Worm (Caenorhabditis elegans) whole organism, L3 larva: Measurements from ENCODE around the gene R08E5.1.

Experiments used
- ama-1 ChIP-seq: fragments of 150-350 bp; optimal IDR thresholded peaks from 2 replicates; lab custom pipeline; 2018
- ceh-28 ChIP-seq: fragments of 150-350 bp; optimal IDR thresholded peaks from 2 replicates; lab custom pipeline; 2014; ENCODE audit warnings: missing biosample characterization, missing genetic modification reagents, missing genetic modification characterization
- lsy-12 ChIP-seq: sonication (generic microtip); optimal IDR thresholded peaks from 2 replicates; lab custom pipeline; 2016; ENCODE audit warnings: mild to moderate bottlenecking, missing genetic modification characterization, missing compliant biosample characterization
- nhr-11 ChIP-seq: fragments of 150-350 bp; optimal IDR thresholded peaks from 2 replicates; lab custom pipeline; 2014; ENCODE audit warnings: missing biosample characterization, missing genetic modification characterization
- nhr-237 ChIP-seq: fragments of 150-350 bp; optimal IDR thresholded peaks from 2 replicates; lab custom pipeline; 2014; ENCODE audit warnings: missing biosample characterization, missing genetic modification characterization
- nhr-76 ChIP-seq: fragments of 150-350 bp; sonication (generic microtip); optimal IDR thresholded peaks from 5 replicates; lab custom pipeline; 2014; ENCODE audit warnings: missing biosample characterization, missing genetic modification characterization
- pha-4 ChIP-seq: fragments of 150-350 bp; optimal IDR thresholded peaks from 2 replicates; lab custom pipeline; 2014; ENCODE audit warnings: missing biosample characterization, missing genetic modification reagents, missing genetic modification characterization
- skn-1 ChIP-seq: fragments of 150-350 bp; optimal IDR thresholded peaks from 2 replicates; lab custom pipeline; 2014; ENCODE audit warnings: missing biosample characterization, missing genetic modification characterization
- tbx-2 ChIP-seq: sonication (generic microtip); optimal IDR thresholded peaks from 2 replicates; lab custom pipeline; 2016; ENCODE audit warnings: mild to moderate bottlenecking, missing genetic modification characterization, missing compliant biosample characterization
- unc-62 ChIP-seq: fragments of 150-350 bp; sonication (generic microtip); optimal IDR thresholded peaks from 4 replicates; lab custom pipeline; 2014; ENCODE audit warnings: missing biosample characterization, missing genetic modification reagents, missing genetic modification characterization
- ztf-11 ChIP-seq: fragments of 150-350 bp; optimal IDR thresholded peaks from 2 replicates; lab custom pipeline; 2014; ENCODE audit warnings: missing biosample characterization, missing genetic modification characterization

DNA sequence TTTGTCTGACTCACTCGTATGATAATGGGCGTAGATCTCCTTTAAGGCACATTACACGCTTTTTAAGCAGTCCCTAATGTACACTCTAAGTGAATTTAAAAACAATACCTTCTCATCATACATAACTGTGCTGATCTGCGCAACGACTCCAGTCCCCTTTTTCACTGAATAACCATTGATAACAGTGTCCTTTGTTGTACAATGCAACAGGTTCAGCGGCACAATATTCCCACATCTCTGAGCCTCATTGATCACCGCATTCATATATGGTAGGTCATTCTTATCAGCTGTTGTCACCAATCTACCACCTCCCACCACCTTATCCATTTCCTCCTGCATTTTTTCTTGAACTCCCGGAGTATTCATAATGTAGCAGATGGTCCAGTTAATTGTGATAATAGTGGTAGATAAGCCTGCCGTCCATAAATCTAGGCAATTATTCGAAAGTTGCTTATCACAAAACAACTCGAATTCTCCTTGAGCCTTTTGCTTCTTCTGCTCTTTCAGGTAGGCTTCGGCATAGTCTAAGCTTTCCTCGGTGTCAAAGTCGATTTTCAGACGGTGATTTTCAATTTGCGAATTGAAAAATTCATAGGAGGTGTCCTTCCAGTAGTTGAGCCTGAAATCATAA is 30.6 kb upstream of the R08E5.1 start:
- no peak for TF ChIP-seq lsy-12 (tag; lab: Kevin White, UChicago)
- TF ChIP-seq nhr-76 (tag; lab: Kevin White, UChicago) = no peak
- no peak for TF ChIP-seq ama-1 (lab: Kevin White, UChicago)
- no peak for TF ChIP-seq skn-1 (tag; lab: Kevin White, UChicago)
- no peak for TF ChIP-seq unc-62
- TF ChIP-seq tbx-2 (tag; lab: Kevin White, UChicago) = no peak
- TF ChIP-seq nhr-237 (tag; lab: Kevin White, UChicago) = no peak
- no peak for TF ChIP-seq pha-4 (tag; lab: Kevin White, UChicago)
- TF ChIP-seq nhr-11 (tag; lab: Kevin White, UChicago) = no peak
- TF ChIP-seq ceh-28 (tag; lab: Kevin White, UChicago) = no peak
- TF ChIP-seq ztf-11 = no peak
